Worm (Caenorhabditis elegans) whole organism, midembryonic: Measurements from ENCODE around the gene srh-166.

Experiments
- cog-1 ChIP-seq: sonication (generic microtip); optimal IDR thresholded peaks from 2 replicates; lab custom pipeline; 2016; ENCODE audit warnings: missing genetic modification characterization, missing compliant biosample characterization
- flt-1 ChIP-seq: fragments of 200-800 bp; sonication (Bioruptor generic); IDR thresholded peaks from 2 replicates; pipeline ENCODE4 v1.3.6; 2022; ENCODE audit warnings: missing genetic modification characterization, missing compliant biosample characterization
- klf-2 ChIP-seq: fragments of 200-800 bp; sonication (Bioruptor generic); conservative IDR thresholded peaks from 2 replicates; pipeline ENCODE4 v1.3.6; 2022; ENCODE audit warnings: missing genetic modification reagents, missing genetic modification characterization, missing compliant biosample characterization
- med-1 ChIP-seq: sonication (generic microtip); optimal IDR thresholded peaks from 2 replicates; lab custom pipeline; 2017; ENCODE audit warnings: missing genetic modification characterization, mild to moderate bottlenecking, missing compliant biosample characterization, antibody characterized with exemption, missing genetic modification reagents; ENCODE audit not compliant: insufficient read depth
- tab-1 ChIP-seq: fragments of 200-800 bp; sonication (Bioruptor generic); IDR thresholded peaks from 2 replicates; pipeline ENCODE4 v1.3.6; 2022; ENCODE audit warnings: missing genetic modification characterization, missing compliant biosample characterization
- ztf-23 ChIP-seq: fragments of 200-800 bp; sonication (Bioruptor generic); IDR thresholded peaks from 2 replicates; pipeline ENCODE4 v1.3.6; 2022; ENCODE audit warnings: missing genetic modification reagents, missing genetic modification characterization, missing compliant biosample characterization
- ztf-29 ChIP-seq: fragments of 200-800 bp; sonication (Bioruptor generic); IDR thresholded peaks from 2 replicates; pipeline ENCODE4 v1.3.6; 2022; ENCODE audit warnings: missing genetic modification reagents, missing genetic modification characterization, missing compliant biosample characterization

DNA sequence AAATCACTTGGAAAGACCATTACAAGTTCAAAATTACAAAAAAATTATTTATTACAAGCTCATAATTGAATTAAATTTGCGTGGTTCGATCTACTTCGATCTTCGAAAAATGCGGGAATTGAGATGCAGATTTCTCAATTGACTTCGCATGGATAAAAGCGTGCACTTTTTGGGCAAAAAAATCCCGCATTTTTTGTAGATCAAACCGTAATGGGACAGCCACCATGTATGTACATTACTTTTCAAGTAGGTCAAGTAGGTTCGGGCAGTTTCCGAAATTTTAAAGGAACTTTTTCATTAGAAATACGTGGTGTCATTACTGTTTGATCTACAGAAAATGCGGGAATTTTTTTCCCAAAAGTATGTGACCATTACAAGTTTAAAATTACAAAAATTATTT, 28.1 kb downstream of the srh-166 start:
- TF ChIP-seq med-1 (GFP tag; lab: Kevin White, UChicago) = no peak
- TF ChIP-seq ztf-29 = no peak
- TF ChIP-seq cog-1 (tag; lab: Kevin White, UChicago) = no peak
- no peak for TF ChIP-seq ztf-23
- no peak for TF ChIP-seq flt-1
- no peak for TF ChIP-seq tab-1
- TF ChIP-seq klf-2 = no peak
